Worm (Caenorhabditis elegans): Measurements from ENCODE around the gene mab-21.

ce11 chrIII:4600139-4600762, at the start of gene mab-21:
- TF ChIP-seq fos-1 (tag; optimal IDR thresholded peaks at IDR 0.05) (no peak), efl-1 (optimal IDR thresholded peaks at IDR 0.05) (peak in 1 of 2 experiments; percentile 5), efl-1 (GFP tag; optimal IDR thresholded peaks at IDR 0.05 in 1 of 2) (no peak), unc-62 (GFP tag; optimal IDR thresholded peaks at IDR 0.05) (no peak), elt-3 (tag; optimal IDR thresholded peaks at IDR 0.05) (peak in 5 of 6 experiments; percentile 40 to 85 (median 51)), nhr-19 (GFP tag; conservative IDR thresholded peaks at IDR 0.05) (no peak; the same call in 1 of the 2 replicates), lir-3 (tag; optimal IDR thresholded peaks at IDR 0.05; ENCODE audit: poor library complexity) (no peak), fkh-4 (tag; optimal IDR thresholded peaks at IDR 0.05; ENCODE audit: borderline replicate concordance) (no peak), lsy-2 (tag; optimal IDR thresholded peaks at IDR 0.05) (peak in 1 of 2 experiments; percentile 23), tbx-2 (tag; optimal IDR thresholded peaks at IDR 0.05) (no peak), C16A3.4 (tag; optimal IDR thresholded peaks at IDR 0.05) (no peak)
